Worm (Caenorhabditis elegans): ENCODE data around the gene str-1.

ce11 chrIV:7182818-7183217 is 9.2 kb downstream of the str-1 start:
- TF ChIP-seq pha-4 (tag; optimal IDR thresholded peaks at IDR 0.05) = no peak
- TF ChIP-seq ceh-16 (tag; optimal IDR thresholded peaks at IDR 0.05) = no peak
- no peak for TF ChIP-seq fos-1 (tag; optimal IDR thresholded peaks at IDR 0.05)

All from whole organism, L3 larva.